Fruit fly (Drosophila melanogaster) whole organism, wandering third instar larva: Measurements from ENCODE around the gene Sec71.

Source experiments
- Abd-B ChIP-seq: fragments of >200 bp; optimal IDR thresholded peaks from 2 replicates; lab custom pipeline; 2017; ENCODE audit warnings: missing biosample characterization, missing genetic modification characterization
- CG32264 ChIP-seq: fragments of 200-800 bp; sonication (Bioruptor generic); optimal IDR thresholded peaks from 2 replicates; lab custom pipeline; 2016; ENCODE audit warnings: missing biosample characterization, missing genetic modification characterization
- CG9705 ChIP-seq: fragments of 200-800 bp; sonication (Bioruptor generic); optimal IDR thresholded peaks from 2 replicates; lab custom pipeline; 2018; ENCODE audit warnings: missing biosample characterization, mild to moderate bottlenecking, missing genetic modification characterization
- CrebA ChIP-seq: fragments of 200-800 bp; sonication (Bioruptor generic); optimal IDR thresholded peaks from 2 replicates; lab custom pipeline; 2016; ENCODE audit warnings: missing biosample characterization, mild to moderate bottlenecking, missing genetic modification characterization, borderline replicate concordance
- Dfd ChIP-seq: fragments of >200 bp; optimal IDR thresholded peaks from 2 replicates; lab custom pipeline; 2017; ENCODE audit warnings: missing biosample characterization, missing genetic modification characterization
- Dif ChIP-seq: fragments of 200-275, 200-300 bp; sonication (Bioruptor generic); optimal IDR thresholded peaks from 2 replicates; lab custom pipeline; 2018; ENCODE audit warnings: missing biosample characterization, missing genetic modification characterization; ENCODE audit not compliant: partially characterized antibody
- GATAd ChIP-seq: sonication (Bioruptor generic); optimal IDR thresholded peaks from 2 replicates; lab custom pipeline; 2016; ENCODE audit warnings: missing biosample characterization, missing genetic modification characterization
- HLH106 ChIP-seq: fragments of 200-800 bp; optimal IDR thresholded peaks from 3 replicates; lab custom pipeline; 2019; ENCODE audit warnings: missing biosample characterization, mild to moderate bottlenecking, missing genetic modification characterization, moderate library complexity
- Hnf4 ChIP-seq: fragments of 200-800 bp; sonication (Bioruptor generic); optimal IDR thresholded peaks from 2 replicates; lab custom pipeline; 2016; ENCODE audit warnings: missing biosample characterization, mild to moderate bottlenecking, missing genetic modification characterization
- Hr78 ChIP-seq: fragments of >200 bp; optimal IDR thresholded peaks from 2 replicates; lab custom pipeline; 2017; ENCODE audit warnings: missing biosample characterization, missing genetic modification characterization
- Hr83 ChIP-seq: fragments of 200-300 bp; sonication (Bioruptor generic); optimal IDR thresholded peaks from 2 replicates; lab custom pipeline; 2016; ENCODE audit warnings: missing biosample characterization, mild to moderate bottlenecking, missing genetic modification characterization, moderate library complexity; ENCODE audit not compliant: poor library complexity, severe bottlenecking
- Jra ChIP-seq: sonication (Bioruptor generic); optimal IDR thresholded peaks from 2 replicates; lab custom pipeline; 2016; ENCODE audit warnings: missing biosample characterization, missing genetic modification characterization
- Mio ChIP-seq: sonication (Bioruptor generic); optimal IDR thresholded peaks from 2 replicates; lab custom pipeline; 2016; ENCODE audit warnings: missing biosample characterization, missing genetic modification characterization
- Myc ChIP-seq: fragments of >200 bp; optimal IDR thresholded peaks from 2 replicates; lab custom pipeline; 2017
- N ChIP-seq: fragments of >200 bp; optimal IDR thresholded peaks from 2 replicates; lab custom pipeline; 2018; ENCODE audit warnings: missing biosample characterization, missing external identifiers, missing genetic modification characterization
- OdsH ChIP-seq: fragments of 200-800 bp; sonication (Bioruptor generic); optimal IDR thresholded peaks from 2 replicates; lab custom pipeline; 2016; ENCODE audit warnings: missing biosample characterization, mild to moderate bottlenecking, missing genetic modification characterization
- Rel ChIP-seq, 2 experiments: fragments of 200-800 bp; sonication (Bioruptor generic) in 1 of 2; optimal IDR thresholded peaks; 2 replicates in 1 of 2; 3 replicates in 1 of 2; lab custom pipeline; 2016 to 2019; ENCODE audit warnings: mild to moderate bottlenecking in 2 of 2, missing biosample characterization in 2 of 2, missing genetic modification characterization in 2 of 2, moderate library complexity in 1 of 2
- Sp1 ChIP-seq: fragments of 200-800 bp; sonication (Bioruptor generic); optimal IDR thresholded peaks from 3 replicates; lab custom pipeline; 2019; ENCODE audit warnings: missing biosample characterization, mild to moderate bottlenecking, missing genetic modification characterization, moderate library complexity
- Vsx2 ChIP-seq: fragments of 200-300, 225-300 bp; sonication (Bioruptor generic); optimal IDR thresholded peaks from 2 replicates; lab custom pipeline; 2018; ENCODE audit warnings: missing biosample characterization, missing genetic modification characterization; ENCODE audit not compliant: partially characterized antibody
- br ChIP-seq: fragments of 200-800 bp; sonication (Bioruptor generic); optimal IDR thresholded peaks from 2 replicates; lab custom pipeline; 2016; ENCODE audit warnings: missing biosample characterization, missing genetic modification characterization
- brk ChIP-seq: fragments of 200-800 bp; sonication (Bioruptor generic); optimal IDR thresholded peaks from 2 replicates; lab custom pipeline; 2016; ENCODE audit warnings: missing biosample characterization, mild to moderate bottlenecking, missing genetic modification characterization
- dl ChIP-seq, 2 experiments: fragments of 175-275, 200-275 bp in 1 of 2; fragments of 200-275 bp in 1 of 2; sonication (Bioruptor generic); optimal IDR thresholded peaks; lab custom pipeline; 2018; ENCODE audit warnings: mild to moderate bottlenecking in 2 of 2, missing biosample characterization in 2 of 2, missing genetic modification characterization in 2 of 2, moderate library complexity in 2 of 2; ENCODE audit not compliant: partially characterized antibody in 2 of 2, insufficient read depth in 1 of 2
- dmrt93B ChIP-seq: fragments of 200-800 bp; sonication (Bioruptor generic); optimal IDR thresholded peaks from 2 replicates; lab custom pipeline; 2018; ENCODE audit warnings: missing biosample characterization, mild to moderate bottlenecking, missing genetic modification characterization
- dsf ChIP-seq: sonication (Bioruptor generic); optimal IDR thresholded peaks from 2 replicates; lab custom pipeline; 2016; ENCODE audit warnings: missing biosample characterization, missing genetic modification characterization, borderline replicate concordance
- ey ChIP-seq: fragments of 200-800 bp; sonication (Bioruptor generic); optimal IDR thresholded peaks from 2 replicates; lab custom pipeline; 2016; ENCODE audit warnings: missing biosample characterization, missing genetic modification characterization
- foxo ChIP-seq, 2 experiments: fragments of 200-800 bp; sonication (Bioruptor generic); optimal IDR thresholded peaks; 2 replicates in 1 of 2; 3 replicates in 1 of 2; lab custom pipeline; 2016 to 2017; ENCODE audit warnings: missing biosample characterization in 2 of 2, missing genetic modification characterization in 2 of 2
- fru ChIP-seq: fragments of 200-800 bp; sonication (Bioruptor generic); optimal IDR thresholded peaks from 3 replicates; lab custom pipeline; 2016; ENCODE audit warnings: missing biosample characterization, mild to moderate bottlenecking, missing genetic modification characterization
- h ChIP-seq: fragments of 200-800 bp; sonication (Bioruptor generic); optimal IDR thresholded peaks from 3 replicates; lab custom pipeline; 2016; ENCODE audit warnings: missing biosample characterization, mild to moderate bottlenecking, missing genetic modification characterization
- jim ChIP-seq: fragments of 175-275, 200-325 bp; sonication (Bioruptor generic); optimal IDR thresholded peaks from 2 replicates; lab custom pipeline; 2016; ENCODE audit warnings: missing biosample characterization, mild to moderate bottlenecking, missing genetic modification characterization
- lola ChIP-seq: fragments of >200 bp; optimal IDR thresholded peaks from 2 replicates; lab custom pipeline; 2017; ENCODE audit warnings: missing biosample characterization, missing genetic modification characterization
- pan ChIP-seq: fragments of >200 bp; optimal IDR thresholded peaks from 2 replicates; lab custom pipeline; 2017
- psq ChIP-seq: fragments of 200-800 bp; sonication (Bioruptor generic); optimal IDR thresholded peaks from 3 replicates; lab custom pipeline; 2017; ENCODE audit warnings: missing biosample characterization, mild to moderate bottlenecking, missing genetic modification characterization, moderate library complexity
- rgr ChIP-seq: fragments of 200-800 bp; sonication (Bioruptor generic); optimal IDR thresholded peaks from 3 replicates; lab custom pipeline; 2016; ENCODE audit warnings: missing biosample characterization, mild to moderate bottlenecking, missing genetic modification characterization
- sage ChIP-seq: fragments of 200-800 bp; sonication (Bioruptor generic); optimal IDR thresholded peaks from 2 replicates; lab custom pipeline; 2016; ENCODE audit warnings: missing biosample characterization, mild to moderate bottlenecking, missing genetic modification characterization
- sv ChIP-seq: fragments of 200-800 bp; sonication (Bioruptor generic); optimal IDR thresholded peaks from 3 replicates; lab custom pipeline; 2016; ENCODE audit warnings: missing biosample characterization, missing genetic modification characterization
- tai ChIP-seq: sonication (Bioruptor generic); optimal IDR thresholded peaks from 2 replicates; lab custom pipeline; 2016; ENCODE audit warnings: missing biosample characterization, missing genetic modification characterization
- usp ChIP-seq: fragments of >200 bp; optimal IDR thresholded peaks from 2 replicates; lab custom pipeline; 2017; ENCODE audit warnings: missing biosample characterization, missing genetic modification characterization
- woc ChIP-seq: sonication (Bioruptor generic); optimal IDR thresholded peaks from 2 replicates; lab custom pipeline; 2016; ENCODE audit warnings: missing biosample characterization, mild to moderate bottlenecking, missing genetic modification characterization

The Sec71 gene

DNA sequence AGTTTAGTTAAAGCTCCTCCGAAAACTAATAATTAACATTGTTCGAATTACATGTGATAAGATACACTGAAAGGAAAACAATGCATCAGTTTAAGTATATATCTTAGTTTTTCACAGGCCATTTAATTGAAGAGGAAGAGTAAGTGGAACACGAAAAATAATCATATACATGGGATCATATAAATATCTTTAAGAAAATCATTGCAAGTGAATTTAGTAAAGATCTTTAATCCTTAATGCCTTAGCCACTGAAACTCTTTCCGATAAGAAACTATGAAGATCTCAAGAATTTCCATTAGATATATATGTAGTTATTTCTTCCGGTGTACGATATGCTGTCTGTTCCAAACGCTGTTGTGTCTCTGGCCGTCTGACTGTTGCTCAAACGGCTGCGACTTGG is 14.7 kb upstream of the Sec71 start:
- TF ChIP-seq jim (GFP tag; lab: Kevin White, UChicago) (no peak), GATAd (GFP tag; lab: Kevin White, UChicago) (no peak), Hnf4 (GFP tag; lab: Kevin White, UChicago) (peak; percentile 12), pan (lab: Kevin White, UChicago) (no peak), dmrt93B (GFP tag; lab: Kevin White, UChicago) (no peak), Mio (GFP tag; lab: Kevin White, UChicago) (no peak), CG32264 (GFP tag; lab: Kevin White, UChicago) (no peak), CG9705 (GFP tag; lab: Kevin White, UChicago) (no peak), Hr83 (GFP tag; lab: Kevin White, UChicago) (no peak), Abd-B (GFP tag; lab: Kevin White, UChicago) (no peak), N (GFP tag; lab: Kevin White, UChicago) (no peak), fru (GFP tag; lab: Kevin White, UChicago) (no peak), sv (GFP tag; lab: Kevin White, UChicago) (peak; percentile 21), Vsx2 (GFP tag; lab: Kevin White, UChicago) (no peak), Hr78 (GFP tag; lab: Kevin White, UChicago) (no peak), usp (GFP tag; lab: Kevin White, UChicago) (no peak), h (GFP tag; lab: Kevin White, UChicago) (no peak), foxo (GFP tag; optimal IDR thresholded peaks at IDR 0.05; lab: Kevin White, UChicago) (no peak), ey (GFP tag; lab: Kevin White, UChicago) (peak; percentile 7), rgr (GFP tag; lab: Kevin White, UChicago) (peak; percentile 13), Myc (lab: Kevin White, UChicago) (no peak), brk (GFP tag; lab: Kevin White, UChicago) (no peak), br (GFP tag; lab: Kevin White, UChicago) (no peak)

DNA sequence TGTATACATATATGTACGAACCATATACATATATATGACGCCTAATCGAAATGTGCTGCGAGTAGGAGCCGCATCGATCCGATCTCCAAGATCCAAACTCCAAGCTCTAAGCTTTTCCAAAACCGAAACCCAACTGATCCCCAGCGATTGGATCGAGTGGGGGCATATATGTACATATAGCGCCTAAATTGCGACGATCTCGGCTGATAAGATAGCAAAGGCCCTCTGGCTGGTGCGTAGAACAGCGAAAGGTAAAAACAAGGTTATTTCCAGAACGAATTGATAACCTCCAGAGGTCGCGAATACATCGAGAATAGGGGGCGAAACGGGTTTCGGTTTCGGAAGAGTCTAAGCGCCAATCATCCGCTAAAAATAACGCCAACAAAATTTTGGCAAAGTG is 14.2 kb upstream of the Sec71 start:
- TF ChIP-seq Dif (no peak), Hr83 (GFP tag; lab: Kevin White, UChicago) (no peak), dl (GFP tag; optimal IDR thresholded peaks at IDR 0.05; lab: Kevin White, UChicago; ENCODE audit: insufficient read depth in 1 of 2, partially characterized antibody in 2 of 2) (no peak), GATAd (GFP tag; lab: Kevin White, UChicago) (no peak), OdsH (GFP tag; lab: Kevin White, UChicago) (no peak), Abd-B (GFP tag; lab: Kevin White, UChicago) (no peak), sage (GFP tag; lab: Kevin White, UChicago) (no peak), fru (GFP tag; lab: Kevin White, UChicago) (no peak), ey (GFP tag; lab: Kevin White, UChicago) (no peak), sv (GFP tag; lab: Kevin White, UChicago) (no peak), CG9705 (GFP tag; lab: Kevin White, UChicago) (no peak), HLH106 (tag; lab: Kevin White, UChicago) (no peak), foxo (GFP tag; optimal IDR thresholded peaks at IDR 0.05; lab: Kevin White, UChicago) (no peak), lola (GFP tag; lab: Kevin White, UChicago) (no peak), Mio (GFP tag; lab: Kevin White, UChicago) (no peak), Hr78 (GFP tag; lab: Kevin White, UChicago) (no peak), CG32264 (GFP tag; lab: Kevin White, UChicago) (no peak), Dfd (GFP tag; lab: Kevin White, UChicago) (no peak), psq (GFP tag; lab: Kevin White, UChicago) (no peak)

DNA sequence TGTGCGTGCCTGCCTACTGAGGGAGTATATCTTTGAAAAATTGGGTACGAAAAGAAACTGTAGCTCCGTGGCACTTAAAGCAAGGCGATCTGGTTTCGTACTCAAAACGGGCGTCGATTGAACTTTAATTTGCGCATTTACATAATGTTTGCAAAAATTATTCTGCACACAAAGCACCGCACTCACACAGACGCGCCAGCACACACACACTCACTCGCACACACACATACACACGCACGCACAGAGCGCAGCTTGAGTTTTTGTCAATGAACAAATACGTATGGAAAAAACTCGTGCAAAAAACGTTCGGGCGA is 13.6 kb upstream of the Sec71 start:
- TF ChIP-seq dsf (GFP tag; lab: Kevin White, UChicago): no peak
- TF ChIP-seq Vsx2 (GFP tag; lab: Kevin White, UChicago): no peak
- TF ChIP-seq ey (GFP tag; lab: Kevin White, UChicago): no peak
- no peak for TF ChIP-seq fru (GFP tag; lab: Kevin White, UChicago)
- TF ChIP-seq CG9705 (GFP tag; lab: Kevin White, UChicago): no peak
- TF ChIP-seq pan (lab: Kevin White, UChicago): no peak
- no peak for TF ChIP-seq Sp1
- no peak for TF ChIP-seq GATAd (GFP tag; lab: Kevin White, UChicago)
- no peak for TF ChIP-seq usp (GFP tag; lab: Kevin White, UChicago)
- TF ChIP-seq N (GFP tag; lab: Kevin White, UChicago): no peak
- TF ChIP-seq Hr83 (GFP tag; lab: Kevin White, UChicago): peak; percentile 85
- TF ChIP-seq jim (GFP tag; lab: Kevin White, UChicago): no peak
- TF ChIP-seq h (GFP tag; lab: Kevin White, UChicago): no peak
- TF ChIP-seq dl (GFP tag; optimal IDR thresholded peaks at IDR 0.05; lab: Kevin White, UChicago; ENCODE audit: insufficient read depth in 1 of 2, partially characterized antibody in 2 of 2): peak in 1 of 2 experiments; percentile 39
- peak; percentile 34 for TF ChIP-seq Dfd (GFP tag; lab: Kevin White, UChicago)
- TF ChIP-seq HLH106 (tag; lab: Kevin White, UChicago): no peak
- no peak for TF ChIP-seq psq (GFP tag; lab: Kevin White, UChicago)
- TF ChIP-seq CG32264 (GFP tag; lab: Kevin White, UChicago): no peak
- no peak for TF ChIP-seq Mio (GFP tag; lab: Kevin White, UChicago)
- no peak for TF ChIP-seq CrebA
- no peak for TF ChIP-seq sage (GFP tag; lab: Kevin White, UChicago)
- no peak for TF ChIP-seq foxo (GFP tag; optimal IDR thresholded peaks at IDR 0.05; lab: Kevin White, UChicago)
- TF ChIP-seq brk (GFP tag; lab: Kevin White, UChicago): no peak
- no peak for TF ChIP-seq Hnf4 (GFP tag; lab: Kevin White, UChicago)
- no peak for TF ChIP-seq rgr (GFP tag; lab: Kevin White, UChicago)
- no peak for TF ChIP-seq tai (GFP tag; lab: Kevin White, UChicago)
- TF ChIP-seq Abd-B (GFP tag; lab: Kevin White, UChicago): no peak
- TF ChIP-seq woc (GFP tag; lab: Kevin White, UChicago): no peak
- TF ChIP-seq Dif: peak; percentile 46
- no peak for TF ChIP-seq dmrt93B (GFP tag; lab: Kevin White, UChicago)
- TF ChIP-seq Jra (GFP tag; lab: Kevin White, UChicago): no peak
- no peak for TF ChIP-seq Rel (GFP tag; optimal IDR thresholded peaks at IDR 0.05; lab: Kevin White, UChicago)
- peak; percentile 39 for TF ChIP-seq Rel (tag; optimal IDR thresholded peaks at IDR 0.05; lab: Kevin White, UChicago)
- no peak for TF ChIP-seq Hr78 (GFP tag; lab: Kevin White, UChicago)
- TF ChIP-seq Myc (lab: Kevin White, UChicago): no peak
- TF ChIP-seq br (GFP tag; lab: Kevin White, UChicago): no peak
- no peak for TF ChIP-seq OdsH (GFP tag; lab: Kevin White, UChicago)
